Fruit fly (Drosophila melanogaster): ENCODE data around the gene wake.

- TF ChIP-seq CG10348 (GFP tag; IDR thresholded peaks at IDR 0.05) (no peak), CG14655 (GFP tag; optimal IDR thresholded peaks at IDR 0.05) (no peak), Ets98B (GFP tag; IDR thresholded peaks at IDR 0.05) (peak; percentile 70), gl (tag; optimal IDR thresholded peaks at IDR 0.05) (no peak), CG15710 (tag; optimal IDR thresholded peaks at IDR 0.05) (no peak), CG12605 (GFP tag; IDR thresholded peaks at IDR 0.05) (peak; percentile 55; the same call in 1 of the 2 replicates)
These were observed 88.2 kb downstream of the wake start for dm6 chr3R:22727857-22728256.
